Worm (Caenorhabditis elegans): ENCODE results near the gene T20D3.6.

Gene T20D3.6

ce11 chrIV:9321039-9321851 is 17.9 kb downstream of the T20D3.6 start, which contains the start of the genes F49C12.12 and vha-17:
Gene F49C12.12, minus strand, starts transcription at chrIV:9321089.
Gene vha-17, plus strand, starts transcription at chrIV:9321801.
- TF ChIP-seq jun-1 (tag; optimal IDR thresholded peaks at IDR 0.05) (peak; percentile 1), eor-1 (tag; optimal IDR thresholded peaks at IDR 0.05) (no peak), elt-2 (tag; optimal IDR thresholded peaks at IDR 0.05) (peak; percentile 43), R02D3.7 (tag; optimal IDR thresholded peaks at IDR 0.05) (no peak), snpc-4 (tag; optimal IDR thresholded peaks at IDR 0.05) (peak; percentile 29), lin-39 (tag; optimal IDR thresholded peaks at IDR 0.05) (no peak), hmg-11 (tag; optimal IDR thresholded peaks at IDR 0.05) (peak; percentile 0), skn-1 (tag; optimal IDR thresholded peaks at IDR 0.05) (peak; percentile 5), nhr-23 (tag; optimal IDR thresholded peaks at IDR 0.05) (peak; percentile 9), nhr-12 (tag; optimal IDR thresholded peaks at IDR 0.05) (no peak), pha-4 (tag; optimal IDR thresholded peaks at IDR 0.05) (peak; percentile 22), lin-15B (tag; optimal IDR thresholded peaks at IDR 0.05) (peak; percentile 9), nfya-1 (tag; optimal IDR thresholded peaks at IDR 0.05; ENCODE audit: insufficient read depth) (peak; percentile 54), ceh-28 (tag; optimal IDR thresholded peaks at IDR 0.05) (peak; percentile 38), nhr-76 (tag; optimal IDR thresholded peaks at IDR 0.05) (no peak)

DNA sequence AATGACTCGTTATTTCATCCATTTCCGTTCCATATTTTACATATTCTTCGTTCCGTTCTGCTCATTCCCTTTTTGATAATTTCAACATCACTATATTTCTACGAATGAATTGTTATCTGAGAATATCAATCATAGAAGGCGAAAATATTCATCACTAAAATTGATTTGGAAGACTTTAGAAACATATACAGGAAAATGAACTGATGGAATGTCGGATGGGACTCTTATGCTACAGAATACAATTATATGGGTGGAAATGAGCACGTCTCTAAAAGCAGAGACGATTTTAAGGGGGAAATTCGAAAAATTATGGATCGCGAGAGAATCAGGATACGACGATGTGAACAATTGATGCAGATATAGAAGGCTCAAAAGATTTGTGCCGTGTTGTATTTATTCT is 19.1 kb downstream of the T20D3.6 start:
- no peak for TF ChIP-seq elt-2 (tag; optimal IDR thresholded peaks at IDR 0.05)
- no peak for TF ChIP-seq elt-1 (tag; optimal IDR thresholded peaks at IDR 0.05)
- no peak for TF ChIP-seq daf-12 (tag; optimal IDR thresholded peaks at IDR 0.05)
- TF ChIP-seq nhr-23 (tag; optimal IDR thresholded peaks at IDR 0.05), result no peak
- TF ChIP-seq sea-2 (GFP tag; optimal IDR thresholded peaks at IDR 0.05), result no peak
- TF ChIP-seq jun-1 (tag; optimal IDR thresholded peaks at IDR 0.05), result no peak
- no peak for TF ChIP-seq nhr-77 (tag; optimal IDR thresholded peaks at IDR 0.05)
- TF ChIP-seq ceh-82 (tag; optimal IDR thresholded peaks at IDR 0.05), result no peak
- no peak for TF ChIP-seq nhr-67 (tag; optimal IDR thresholded peaks at IDR 0.05)

DNA sequence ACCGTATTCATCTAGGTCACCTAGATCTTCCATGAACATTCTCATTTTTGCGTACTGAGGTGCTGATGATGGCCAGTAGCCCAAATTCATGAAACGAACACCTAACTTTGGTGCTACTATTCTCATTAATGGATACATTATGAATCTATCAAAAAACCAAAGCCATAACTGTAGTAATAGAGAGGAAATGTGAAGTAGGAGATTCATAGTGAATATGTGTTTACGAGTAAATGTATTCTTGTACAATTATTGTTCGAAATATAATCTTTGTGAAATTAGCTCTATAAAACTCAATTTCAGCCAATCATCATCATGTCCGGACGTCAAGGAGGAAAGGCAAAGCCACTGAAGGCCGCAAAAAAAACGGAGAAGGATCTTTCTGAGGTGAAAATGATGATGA is 20.0 kb downstream of the T20D3.6 start, which contains the start of the genes F49C12.11 and nemt-1:
Gene F49C12.11, plus strand, starts transcription at position 301 of the 400 bp plus-strand sequence.
Gene nemt-1, minus strand, starts transcription at position 360 of the 400 bp plus-strand sequence.
- TF ChIP-seq snpc-4 (tag; optimal IDR thresholded peaks at IDR 0.05) (no peak), fkh-10 (GFP tag; optimal IDR thresholded peaks at IDR 0.05) (no peak), aly-2 (tag; optimal IDR thresholded peaks at IDR 0.05) (no peak), lsy-12 (tag; optimal IDR thresholded peaks at IDR 0.05) (no peak), nhr-25 (tag; optimal IDR thresholded peaks at IDR 0.05) (no peak), fos-1 (tag; optimal IDR thresholded peaks at IDR 0.05) (no peak), hmg-11 (tag; optimal IDR thresholded peaks at IDR 0.05) (no peak), nhr-28 (tag; optimal IDR thresholded peaks at IDR 0.05) (no peak), jun-1 (tag; optimal IDR thresholded peaks at IDR 0.05) (no peak), ztf-11 (tag; optimal IDR thresholded peaks at IDR 0.05) (no peak), unc-62 (GFP tag; optimal IDR thresholded peaks at IDR 0.05) (no peak), tbx-2 (tag; optimal IDR thresholded peaks at IDR 0.05) (no peak), ztf-4 (tag; optimal IDR thresholded peaks at IDR 0.05) (no peak)

DNA sequence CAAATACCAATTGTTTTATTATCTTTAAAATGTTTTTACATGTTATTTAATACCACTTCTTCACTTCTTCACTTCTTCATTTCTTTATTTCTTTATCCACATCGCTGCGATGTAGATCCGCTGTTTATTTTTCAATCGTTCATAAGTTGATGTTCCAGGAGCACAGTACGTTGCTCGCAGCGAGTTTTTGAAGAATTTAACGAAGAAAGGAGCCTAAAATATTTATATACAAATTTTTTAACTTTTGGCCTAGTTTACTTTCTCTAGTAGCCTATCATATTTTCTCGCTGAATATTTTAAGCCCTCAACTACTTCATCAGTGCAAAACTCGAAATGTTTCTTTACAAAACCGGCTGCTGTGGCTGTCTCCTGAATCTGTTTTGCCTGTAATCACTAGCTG is 21.0 kb downstream of the T20D3.6 start:
- TF ChIP-seq nhr-77 (tag; optimal IDR thresholded peaks at IDR 0.05) (no peak), fos-1 (tag; optimal IDR thresholded peaks at IDR 0.05) (no peak), mml-1 (tag; optimal IDR thresholded peaks at IDR 0.05) (no peak), jun-1 (tag; optimal IDR thresholded peaks at IDR 0.05) (no peak), nhr-28 (tag; optimal IDR thresholded peaks at IDR 0.05) (no peak), aly-2 (tag; optimal IDR thresholded peaks at IDR 0.05) (no peak), pha-4 (tag; optimal IDR thresholded peaks at IDR 0.05) (no peak), R02D3.7 (tag; optimal IDR thresholded peaks at IDR 0.05) (no peak), nhr-237 (tag; optimal IDR thresholded peaks at IDR 0.05) (no peak), daf-12 (tag; optimal IDR thresholded peaks at IDR 0.05) (no peak)
